Fruit fly (Drosophila melanogaster): ENCODE results near the gene Cyp4d14.

The Cyp4d14 gene

DNA sequence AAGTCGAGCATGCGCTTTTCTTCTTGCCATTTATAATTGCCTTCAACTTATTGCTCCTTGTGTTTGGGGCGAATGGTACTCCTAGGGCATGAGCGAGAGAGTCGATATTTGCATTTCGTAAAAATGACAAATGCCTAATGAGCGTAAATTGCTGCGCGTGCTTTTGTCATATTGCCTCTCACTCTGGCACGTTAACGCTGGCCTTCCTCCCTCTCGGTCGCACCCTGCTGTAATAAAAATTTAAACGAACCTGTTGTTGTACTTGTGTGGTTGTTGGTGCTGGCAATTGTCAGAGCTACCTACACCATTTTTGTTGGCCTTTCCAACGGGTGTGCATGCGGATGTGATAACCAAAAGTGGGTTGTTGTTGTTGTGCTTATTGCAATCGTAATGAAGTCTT is 36.7 kb downstream of the Cyp4d14 start:
- no peak for TF ChIP-seq Lpt (GFP tag; optimal IDR thresholded peaks at IDR 0.05)
- TF ChIP-seq fkh (GFP tag; optimal IDR thresholded peaks at IDR 0.05), result peak; percentile 4
- peak; percentile 18 for TF ChIP-seq Eip78C (GFP tag)
- TF ChIP-seq Smox (GFP tag; optimal IDR thresholded peaks at IDR 0.05), result no peak
- TF ChIP-seq Ets96B (tag; optimal IDR thresholded peaks at IDR 0.05), result no peak
- TF ChIP-seq CG8632 (GFP tag; optimal IDR thresholded peaks at IDR 0.05), result no peak
- no peak for TF ChIP-seq Sox102F (GFP tag; optimal IDR thresholded peaks at IDR 0.05)
- no peak for TF ChIP-seq net (GFP tag; optimal IDR thresholded peaks at IDR 0.05)
- TF ChIP-seq acj6 (GFP tag; optimal IDR thresholded peaks at IDR 0.05), result no peak
- no peak for TF ChIP-seq CG3919 (GFP tag; optimal IDR thresholded peaks at IDR 0.05)
- TF ChIP-seq dsx (GFP tag; optimal IDR thresholded peaks at IDR 0.05; ENCODE audit: poor library complexity, severe bottlenecking), result no peak
- TF ChIP-seq CG6276 (GFP tag; optimal IDR thresholded peaks at IDR 0.05), result no peak

dm6 chrX:2138342-2138416 is 36.9 kb downstream of the Cyp4d14 start, which contains the start of gene ph-p:
Gene ph-p (minus strand): TSS chrX:2138371.
- TF ChIP-seq Smox (GFP tag; optimal IDR thresholded peaks at IDR 0.05), result no peak

DNA sequence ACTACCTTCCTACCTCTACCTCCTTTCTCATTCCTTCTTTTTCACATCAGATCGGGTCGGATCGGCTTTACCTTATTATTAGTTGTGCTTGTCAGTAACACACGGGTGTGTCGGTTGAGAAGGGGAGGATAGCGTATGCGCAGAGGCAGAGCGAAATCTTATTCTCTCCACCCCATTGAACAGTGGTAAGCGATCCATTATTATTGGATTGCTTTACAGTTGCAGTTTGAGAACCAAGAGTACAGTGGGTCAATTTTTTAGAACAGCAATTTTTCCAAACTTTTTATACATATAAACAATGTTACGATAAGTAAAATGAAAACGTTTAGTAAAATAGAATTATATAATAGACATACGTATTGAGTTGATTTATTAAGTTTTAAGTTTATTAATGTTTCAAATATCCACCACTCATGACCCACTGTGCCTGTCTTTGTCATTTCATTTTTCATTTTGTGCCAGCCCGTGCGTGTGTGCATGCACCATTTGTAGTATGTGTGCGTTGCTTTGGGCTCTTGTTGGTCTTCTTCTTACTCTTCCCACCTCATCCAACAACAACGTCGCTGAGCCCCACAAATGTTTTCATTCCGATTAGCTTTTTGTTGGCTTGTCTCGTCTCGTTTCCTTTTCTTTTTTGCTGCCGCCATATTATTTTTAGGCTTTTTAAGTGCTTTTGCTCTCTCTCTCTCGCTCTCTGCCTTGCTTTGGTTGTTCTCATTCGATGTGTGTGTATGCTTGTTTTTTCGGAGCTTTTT is 37.4 kb downstream of the Cyp4d14 start:
- TF ChIP-seq CG6792 (GFP tag; optimal IDR thresholded peaks at IDR 0.05) (peak; percentile 97), Eip75B (GFP tag; optimal IDR thresholded peaks at IDR 0.05) (peak; percentile 97), Gug (GFP tag; IDR thresholded peaks at IDR 0.05) (peak; percentile 99), CG6854 (GFP tag; optimal IDR thresholded peaks at IDR 0.05) (peak; percentile 97), CG8119 (GFP tag; IDR thresholded peaks at IDR 0.05) (peak; percentile 99), esn (GFP tag; optimal IDR thresholded peaks at IDR 0.05) (peak; percentile 97), net (GFP tag; optimal IDR thresholded peaks at IDR 0.05) (peak; percentile 97), acj6 (GFP tag; optimal IDR thresholded peaks at IDR 0.05) (peak; percentile 98), Eip93F (GFP tag; optimal IDR thresholded peaks at IDR 0.05) (peak; percentile 97), Smox (GFP tag; optimal IDR thresholded peaks at IDR 0.05) (peak; percentile 97), CG11762 (GFP tag; optimal IDR thresholded peaks at IDR 0.05; ENCODE audit: insufficient read depth) (peak; percentile 99), Blimp-1 (GFP tag; optimal IDR thresholded peaks at IDR 0.05) (peak; percentile 92), Hr38 (GFP tag; optimal IDR thresholded peaks at IDR 0.05) (peak; percentile 44), fd85E (GFP tag; optimal IDR thresholded peaks at IDR 0.05) (peak; percentile 91), eg (GFP tag; IDR thresholded peaks at IDR 0.05) (peak; percentile 98), CG9139 (GFP tag; optimal IDR thresholded peaks at IDR 0.05) (peak; percentile 97), cyc (GFP tag; optimal IDR thresholded peaks at IDR 0.05) (peak; percentile 94), Sox15 (GFP tag; optimal IDR thresholded peaks at IDR 0.05) (peak; percentile 98), Hr4 (GFP tag; optimal IDR thresholded peaks at IDR 0.05) (peak; percentile 97), CG16779 (tag; optimal IDR thresholded peaks at IDR 0.05) (peak; percentile 97), Lpt (GFP tag; optimal IDR thresholded peaks at IDR 0.05) (peak; percentile 98), Hr39 (GFP tag; optimal IDR thresholded peaks at IDR 0.05) (peak; percentile 94), topi (GFP tag; optimal IDR thresholded peaks at IDR 0.05) (peak; percentile 99), CG6808 (GFP tag; optimal IDR thresholded peaks at IDR 0.05) (peak; percentile 98), CG10669 (GFP tag; optimal IDR thresholded peaks at IDR 0.05) (peak; percentile 99), CG15336 (GFP tag; IDR thresholded peaks at IDR 0.05) (peak; percentile 100), spab (GFP tag; optimal IDR thresholded peaks at IDR 0.05) (peak; percentile 97), CG10631 (GFP tag; optimal IDR thresholded peaks at IDR 0.05) (peak; percentile 98), OdsH (GFP tag; optimal IDR thresholded peaks at IDR 0.05) (peak; percentile 99), CG3032 (tag; optimal IDR thresholded peaks at IDR 0.05) (peak; percentile 99), CG7368 (GFP tag; optimal IDR thresholded peaks at IDR 0.05) (peak; percentile 95), Met (GFP tag; optimal IDR thresholded peaks at IDR 0.05) (peak; percentile 98), CG32006 (GFP tag; optimal IDR thresholded peaks at IDR 0.05) (peak; percentile 97), CG6276 (GFP tag; optimal IDR thresholded peaks at IDR 0.05) (peak; percentile 99), salr (GFP tag; optimal IDR thresholded peaks at IDR 0.05) (peak; percentile 94 to 96), Ets21C (GFP tag; optimal IDR thresholded peaks at IDR 0.05) (peak; percentile 96), CG3919 (GFP tag; optimal IDR thresholded peaks at IDR 0.05) (peak; percentile 98), CG11294 (GFP tag; IDR thresholded peaks at IDR 0.05) (peak; percentile 98), CG11902 (GFP tag; optimal IDR thresholded peaks at IDR 0.05) (peak; percentile 97), CG8632 (GFP tag; optimal IDR thresholded peaks at IDR 0.05) (peak; percentile 99), Ets96B (tag; optimal IDR thresholded peaks at IDR 0.05) (peak; percentile 99), CG6163 (GFP tag; IDR thresholded peaks at IDR 0.05) (peak; percentile 97), dsx (GFP tag; optimal IDR thresholded peaks at IDR 0.05; ENCODE audit: poor library complexity, severe bottlenecking) (peak; percentile 97)
